Worm (Caenorhabditis elegans) whole organism, late embryonic: ENCODE measurements around the gene R03G8.3.

ENCODE experiments used
- sox-2 ChIP-seq: fragments of 200-800 bp; sonication (Bioruptor generic); IDR thresholded peaks from 2 replicates; pipeline ENCODE4 v1.3.6; 2022; ENCODE audit warnings: missing genetic modification reagents, missing genetic modification characterization, missing compliant biosample characterization
- sox-4 ChIP-seq: sonication (generic microtip); optimal IDR thresholded peaks from 2 replicates; lab custom pipeline; 2017; ENCODE audit warnings: mild to moderate bottlenecking, missing genetic modification characterization, inconsistent platforms, missing compliant biosample characterization

ce11 chrX:13077872-13078271, 12.9 kb upstream of the R03G8.3 start, which contains the start of gene K03A11.4:
- TF ChIP-seq sox-4: no peak
- TF ChIP-seq sox-2 (GFP tag; lab: Robert Waterston, UW): no peak
